Fruit fly (Drosophila melanogaster) whole organism: ENCODE results near the gene faf.

Experiments
- CG8478 ChIP-seq: fragments of >200 bp; optimal IDR thresholded peaks from 2 replicates; lab custom pipeline; 2018; ENCODE audit warnings: inconsistent platforms
- Dll ChIP-seq: fragments of >200 bp; optimal IDR thresholded peaks from 2 replicates; lab custom pipeline; 2017
- EcR ChIP-seq, 2 experiments: fragments of >200 bp; optimal IDR thresholded peaks; 2 replicates each; lab custom pipeline; 2017; ENCODE audit warnings: missing biosample characterization in 2 of 2, missing genetic modification characterization in 2 of 2, missing genetic modification reagents in 2 of 2
- pan ChIP-seq: fragments of >200 bp; optimal IDR thresholded peaks from 2 replicates; lab custom pipeline; 2017
- psq ChIP-seq: fragments of >200 bp; optimal IDR thresholded peaks from 2 replicates; lab custom pipeline; 2017
- usp ChIP-seq: fragments of >200 bp; optimal IDR thresholded peaks from 2 replicates; lab custom pipeline; 2017; ENCODE audit warnings: missing biosample characterization, missing genetic modification characterization, mixed read lengths

The faf gene

dm6 chr3R:31771790-31772576, 4.8 kb upstream of the faf start, which contains the start of the genes betaGlu and sip3:
TSS of gene betaGlu (minus strand) at chr3R:31771848.
TSS of gene sip3 (plus strand) at chr3R:31772219.
- TF ChIP-seq pan (lab: Kevin White, UChicago) = no peak
- no peak for TF ChIP-seq Dll
- TF ChIP-seq usp (GFP tag; lab: Kevin White, UChicago) = no peak
- TF ChIP-seq psq (lab: Kevin White, UChicago) = no peak
- TF ChIP-seq CG8478 (lab: Kevin White, UChicago) = no peak
- no peak for TF ChIP-seq EcR (GFP tag; optimal IDR thresholded peaks at IDR 0.05; lab: Kevin White, UChicago)

dm6 chr3R:31777482-31778165, 804 bp downstream of the faf start:
- TF ChIP-seq psq (lab: Kevin White, UChicago) (no peak), Dll (peak; percentile 77)

- TF ChIP-seq pan (lab: Kevin White, UChicago) (no peak), psq (lab: Kevin White, UChicago) (no peak), EcR (GFP tag; optimal IDR thresholded peaks at IDR 0.05; lab: Kevin White, UChicago) (no peak), CG8478 (lab: Kevin White, UChicago) (no peak), usp (GFP tag; lab: Kevin White, UChicago) (no peak), Dll (no peak)
These were observed 17.0 kb downstream of the faf start, which contains the start of the genes Mccc1 and Acf for dm6 chr3R:31793664-31794417. TSS of gene Mccc1 (minus strand) at chr3R:31793907. TSS of gene Acf (plus strand) at chr3R:31793981.

dm6 chr3R:31794457-31794856, 17.6 kb downstream of the faf start:
- TF ChIP-seq CG8478 (lab: Kevin White, UChicago) (no peak), pan (lab: Kevin White, UChicago) (no peak), psq (lab: Kevin White, UChicago) (no peak), EcR (GFP tag; optimal IDR thresholded peaks at IDR 0.05; lab: Kevin White, UChicago) (no peak), Dll (no peak), usp (GFP tag; lab: Kevin White, UChicago) (no peak)

DNA sequence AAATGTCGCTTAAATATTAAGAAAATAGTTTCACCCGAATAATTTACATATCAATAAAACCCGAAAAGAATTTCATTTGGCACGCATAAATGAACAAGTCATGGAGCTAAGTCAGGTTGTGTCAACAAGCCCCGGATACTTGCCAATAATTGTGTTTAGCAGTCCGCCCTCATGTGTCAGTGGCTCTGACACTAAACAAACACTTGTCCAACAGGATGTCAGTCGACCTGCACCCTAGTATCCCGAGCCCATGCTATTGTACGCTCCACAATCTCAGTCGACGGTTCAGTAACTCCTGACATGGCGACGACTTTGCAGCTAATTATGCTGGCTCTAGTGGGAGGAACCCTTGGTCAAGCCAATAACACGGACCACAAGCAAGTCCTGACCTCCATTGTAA, 23.8 kb downstream of the faf start, which contains the start of gene Ir100a:
Ir100a (plus strand) TSS at position 301 of the 400 bp plus-strand sequence.
- no peak for TF ChIP-seq CG8478 (lab: Kevin White, UChicago)
- no peak for TF ChIP-seq pan (lab: Kevin White, UChicago)
- TF ChIP-seq psq (lab: Kevin White, UChicago) = no peak
- no peak for TF ChIP-seq EcR (GFP tag; optimal IDR thresholded peaks at IDR 0.05; lab: Kevin White, UChicago)
- TF ChIP-seq Dll = no peak
- TF ChIP-seq usp (GFP tag; lab: Kevin White, UChicago) = no peak

DNA sequence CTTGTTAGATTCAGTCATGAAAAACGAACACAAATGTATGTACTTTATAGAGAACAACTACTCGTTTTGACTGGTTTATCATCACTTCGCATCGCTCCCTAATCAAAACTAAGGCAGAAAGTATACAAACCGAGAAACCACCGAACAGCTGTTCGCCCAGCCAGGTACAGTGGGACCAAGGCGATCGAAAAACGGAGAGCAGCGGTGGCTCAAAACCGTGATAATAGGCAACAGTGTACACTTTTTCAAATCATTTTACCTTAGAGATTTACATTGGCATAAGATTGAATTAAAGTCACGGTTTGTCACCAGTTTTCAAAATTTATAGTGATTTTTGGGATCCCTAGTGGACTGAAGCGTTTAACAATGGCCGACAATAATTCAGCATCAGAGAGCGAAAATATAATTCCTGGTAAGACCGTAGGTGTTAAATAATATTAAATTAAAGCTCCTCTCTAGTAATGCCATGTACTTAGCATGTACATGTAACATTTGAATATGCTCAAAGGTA, 28.5 kb downstream of the faf start, which contains the start of the genes CG42233 and CG1971:
CG42233 (minus strand) TSS at position 51 of the 511 bp plus-strand sequence.
CG1971 (plus strand) TSS at position 241 of the 511 bp plus-strand sequence.
- TF ChIP-seq Dll (no peak), psq (lab: Kevin White, UChicago) (no peak), EcR (GFP tag; optimal IDR thresholded peaks at IDR 0.05; lab: Kevin White, UChicago) (no peak), usp (GFP tag; lab: Kevin White, UChicago) (no peak), pan (lab: Kevin White, UChicago) (no peak), CG8478 (lab: Kevin White, UChicago) (no peak)

DNA sequence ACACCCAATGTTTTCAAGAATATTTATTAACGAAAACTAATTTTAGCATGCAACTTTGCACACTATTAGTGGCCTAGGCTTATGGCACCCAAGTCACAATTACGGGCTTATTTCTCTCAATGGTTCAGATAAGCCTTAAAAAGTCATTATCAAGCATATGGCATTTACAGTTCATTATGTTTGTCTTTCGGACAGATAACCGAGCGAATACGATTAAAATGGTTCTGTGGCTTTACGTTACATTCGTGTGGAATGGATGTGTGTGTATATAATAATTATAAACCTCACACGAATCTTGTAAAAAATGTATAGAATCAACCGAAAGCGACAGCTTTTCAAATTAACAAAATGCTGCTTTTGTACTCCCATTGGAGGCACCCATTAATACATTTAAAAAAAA, 31.8 kb downstream of the faf start:
- TF ChIP-seq CG8478 (lab: Kevin White, UChicago) (no peak), EcR (GFP tag; optimal IDR thresholded peaks at IDR 0.05; lab: Kevin White, UChicago) (no peak), usp (GFP tag; lab: Kevin White, UChicago) (no peak), psq (lab: Kevin White, UChicago) (no peak), Dll (no peak), pan (lab: Kevin White, UChicago) (no peak)

DNA sequence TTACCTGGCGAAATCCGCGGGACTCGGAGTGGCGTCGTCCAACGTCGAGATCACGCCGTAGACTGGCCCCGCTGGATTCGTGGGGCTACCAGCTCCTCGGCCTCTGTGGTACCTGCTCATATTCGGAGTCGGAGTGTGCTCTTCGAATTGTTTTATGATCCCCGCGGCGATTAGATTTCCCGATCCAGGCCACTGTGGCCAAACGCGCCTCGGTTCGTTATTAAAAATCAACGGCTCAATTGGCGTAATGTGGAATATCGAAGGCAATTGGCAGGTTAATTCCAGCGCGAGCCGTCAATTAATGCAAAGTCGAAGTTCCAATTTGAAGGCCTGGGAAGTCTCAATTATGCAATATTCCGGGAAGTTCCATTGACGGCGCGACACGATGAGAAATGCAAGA, 32.8 kb downstream of the faf start:
- no peak for TF ChIP-seq pan (lab: Kevin White, UChicago)
- TF ChIP-seq Dll = peak; percentile 9

- no peak for TF ChIP-seq Dll
- TF ChIP-seq pan (lab: Kevin White, UChicago) = no peak
- no peak for TF ChIP-seq usp (GFP tag; lab: Kevin White, UChicago)
- TF ChIP-seq CG8478 (lab: Kevin White, UChicago) = no peak
- no peak for TF ChIP-seq EcR (GFP tag; optimal IDR thresholded peaks at IDR 0.05; lab: Kevin White, UChicago)
- no peak for TF ChIP-seq psq (lab: Kevin White, UChicago)
These were observed 33.3 kb downstream of the faf start, which contains the start of gene Rift for dm6 chr3R:31810073-31810530. TSS of gene Rift (minus strand) at chr3R:31810186.

dm6 chr3R:31812117-31812975, 35.5 kb downstream of the faf start, which contains the start of the genes FeCH and RhoGAP100F:
TSS of gene FeCH (minus strand) at chr3R:31812296.
TSS of gene RhoGAP100F (plus strand) at chr3R:31812609.
- no peak for TF ChIP-seq pan (lab: Kevin White, UChicago)
- TF ChIP-seq psq (lab: Kevin White, UChicago) = no peak
- TF ChIP-seq CG8478 (lab: Kevin White, UChicago) = no peak
- TF ChIP-seq EcR (GFP tag; optimal IDR thresholded peaks at IDR 0.05; lab: Kevin White, UChicago) = no peak
- TF ChIP-seq Dll = no peak
- no peak for TF ChIP-seq usp (GFP tag; lab: Kevin White, UChicago)
